Worm (Caenorhabditis elegans): Measurements from ENCODE around the gene C16C4.18.

- no peak for TF ChIP-seq ztf-11 (tag; optimal IDR thresholded peaks at IDR 0.05)
- no peak for TF ChIP-seq mep-1 (tag; optimal IDR thresholded peaks at IDR 0.05)
- no peak for TF ChIP-seq snpc-4 (tag; optimal IDR thresholded peaks at IDR 0.05)
- TF ChIP-seq ceh-39 (tag; optimal IDR thresholded peaks at IDR 0.05), result no peak
- TF ChIP-seq lsy-2 (tag; optimal IDR thresholded peaks at IDR 0.05), result no peak
- no peak for TF ChIP-seq zip-8 (tag; optimal IDR thresholded peaks at IDR 0.05)
Observed at ce11 chrII:1895762-1896161, 34.6 kb upstream of the C16C4.18 start, which contains the start of gene math-25.

Measured in whole organism, mixed stage, embryonic.